Fruit fly (Drosophila melanogaster): ENCODE data around the gene cpo.

The cpo gene

DNA sequence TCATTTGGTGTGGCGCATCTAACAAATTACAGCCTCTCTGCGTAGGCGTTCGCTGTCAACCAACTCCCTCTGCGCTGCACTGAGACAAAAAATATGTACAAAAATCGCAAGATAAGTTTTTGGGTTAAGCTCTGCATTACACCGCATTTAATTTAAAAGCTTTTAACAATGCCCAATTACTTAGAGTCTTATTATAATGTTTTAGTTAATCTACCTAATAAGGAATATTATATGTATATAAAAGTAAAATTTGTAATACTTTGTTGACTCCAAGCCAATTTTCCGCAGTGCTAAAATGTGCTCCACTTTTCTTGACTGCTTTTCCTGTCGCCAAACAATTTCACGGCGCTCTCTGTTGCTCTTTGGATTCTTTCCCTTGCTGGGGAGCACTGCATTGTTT, 36.1 kb downstream of the cpo start (continued):
- TF ChIP-seq CG6813 (GFP tag; optimal IDR thresholded peaks at IDR 0.05), result peak; percentile 35
- no peak for TF ChIP-seq dm (GFP tag; optimal IDR thresholded peaks at IDR 0.05)
- TF ChIP-seq CG8388 (GFP tag; optimal IDR thresholded peaks at IDR 0.05), result peak; percentile 29
- peak; percentile 42 for TF ChIP-seq D19A (tag; optimal IDR thresholded peaks at IDR 0.05)
- TF ChIP-seq CG12659 (GFP tag; optimal IDR thresholded peaks at IDR 0.05), result no peak
- no peak for TF ChIP-seq CG34422 (GFP tag; IDR thresholded peaks at IDR 0.05)
- TF ChIP-seq ssp (GFP tag; IDR thresholded peaks at IDR 0.05), result peak; percentile 41
- no peak for TF ChIP-seq CG34376 (GFP tag; optimal IDR thresholded peaks at IDR 0.05)
- TF ChIP-seq Meics (GFP tag; optimal IDR thresholded peaks at IDR 0.05), result peak; percentile 52
- TF ChIP-seq CG1529 (GFP tag; optimal IDR thresholded peaks at IDR 0.05), result peak; percentile 4
- no peak for TF ChIP-seq CG6765 (GFP tag; optimal IDR thresholded peaks at IDR 0.05)
- peak; percentile 22 for TF ChIP-seq CG6254 (GFP tag; optimal IDR thresholded peaks at IDR 0.05)
- TF ChIP-seq zf30C (GFP tag; optimal IDR thresholded peaks at IDR 0.05), result peak; percentile 19
- TF ChIP-seq pros (GFP tag; optimal IDR thresholded peaks at IDR 0.05), result no peak
- no peak for TF ChIP-seq CG14667 (GFP tag; IDR thresholded peaks at IDR 0.05)
- TF ChIP-seq Usf (GFP tag; optimal IDR thresholded peaks at IDR 0.05), result no peak
- TF ChIP-seq sima (GFP tag; optimal IDR thresholded peaks at IDR 0.05), result no peak
- TF ChIP-seq CG12744 (GFP tag; optimal IDR thresholded peaks at IDR 0.05), result no peak
- no peak for TF ChIP-seq CG7963 (GFP tag; IDR thresholded peaks at IDR 0.05; ENCODE audit: partially characterized antibody)
- TF ChIP-seq CG2202 (tag; optimal IDR thresholded peaks at IDR 0.05), result no peak
- TF ChIP-seq CG3995 (GFP tag; optimal IDR thresholded peaks at IDR 0.05), result no peak
- TF ChIP-seq Rx (GFP tag; IDR thresholded peaks at IDR 0.05), result 0 out of 2 replicates have a peak, but pooled peaks have one; percentile 6
- TF ChIP-seq CG7839 (tag; optimal IDR thresholded peaks at IDR 0.05), result peak; percentile 59
- TF ChIP-seq sim (GFP tag; IDR thresholded peaks at IDR 0.05), result no peak
- no peak for TF ChIP-seq kay (GFP tag; optimal IDR thresholded peaks at IDR 0.05)
- no peak for TF ChIP-seq CG31365 (tag; optimal IDR thresholded peaks at IDR 0.05)
- peak; percentile 16 for TF ChIP-seq Vsx1 (GFP tag; optimal IDR thresholded peaks at IDR 0.05)
- no peak for TF ChIP-seq CG4617 (GFP tag; optimal IDR thresholded peaks at IDR 0.05; ENCODE audit: borderline replicate concordance)
- 0 out of 3 replicates have a peak, but pooled peaks have one; percentile 36 for TF ChIP-seq CG17361 (GFP tag; IDR thresholded peaks at IDR 0.05)
- TF ChIP-seq CG11504 (tag; optimal IDR thresholded peaks at IDR 0.05), result peak; percentile 70
- no peak for TF ChIP-seq inv (GFP tag; IDR thresholded peaks at IDR 0.05; ENCODE audit: partially characterized antibody)
- peak; percentile 35; the same call in 1 of the 2 replicates for TF ChIP-seq sisA (GFP tag; IDR thresholded peaks at IDR 0.05)
- TF ChIP-seq CG9817 (tag; optimal IDR thresholded peaks at IDR 0.05), result no peak
- TF ChIP-seq D19B (GFP tag; optimal IDR thresholded peaks at IDR 0.05), result no peak
- TF ChIP-seq mirr (GFP tag; optimal IDR thresholded peaks at IDR 0.05), result no peak
- no peak for TF ChIP-seq gce (GFP tag; IDR thresholded peaks at IDR 0.05)
- TF ChIP-seq CG31224 (GFP tag; IDR thresholded peaks at IDR 0.05), result no peak
- no peak for TF ChIP-seq fu2 (GFP tag; optimal IDR thresholded peaks at IDR 0.05)
- TF ChIP-seq CG3407 (GFP tag; optimal IDR thresholded peaks at IDR 0.05), result peak; percentile 5
- TF ChIP-seq CG15011 (GFP tag; optimal IDR thresholded peaks at IDR 0.05), result peak; percentile 10
- TF ChIP-seq Hsf (GFP tag; optimal IDR thresholded peaks at IDR 0.05), result no peak
- no peak for TF ChIP-seq tx (GFP tag; optimal IDR thresholded peaks at IDR 0.05)
- no peak for TF ChIP-seq ftz-f1 (GFP tag; optimal IDR thresholded peaks at IDR 0.05)
- peak; percentile 53 for TF ChIP-seq Hand (GFP tag; optimal IDR thresholded peaks at IDR 0.05)
- TF ChIP-seq ap (GFP tag; IDR thresholded peaks at IDR 0.05), result no peak
- no peak for TF ChIP-seq CG10431 (GFP tag; optimal IDR thresholded peaks at IDR 0.05)
- TF ChIP-seq klu (GFP tag; IDR thresholded peaks at IDR 0.05), result no peak
- TF ChIP-seq unpg (GFP tag; optimal IDR thresholded peaks at IDR 0.05), result peak; percentile 55
- no peak for TF ChIP-seq CG33213 (GFP tag; optimal IDR thresholded peaks at IDR 0.05)
- TF ChIP-seq nerfin-2 (GFP tag; IDR thresholded peaks at IDR 0.05; ENCODE audit: partially characterized antibody), result no peak
- TF ChIP-seq CG11560 (tag; IDR thresholded peaks at IDR 0.05), result no peak

Data from whole organism, embryonic.